Fruit fly (Drosophila melanogaster): ENCODE results near the gene CG10026.

The CG10026 gene

DNA sequence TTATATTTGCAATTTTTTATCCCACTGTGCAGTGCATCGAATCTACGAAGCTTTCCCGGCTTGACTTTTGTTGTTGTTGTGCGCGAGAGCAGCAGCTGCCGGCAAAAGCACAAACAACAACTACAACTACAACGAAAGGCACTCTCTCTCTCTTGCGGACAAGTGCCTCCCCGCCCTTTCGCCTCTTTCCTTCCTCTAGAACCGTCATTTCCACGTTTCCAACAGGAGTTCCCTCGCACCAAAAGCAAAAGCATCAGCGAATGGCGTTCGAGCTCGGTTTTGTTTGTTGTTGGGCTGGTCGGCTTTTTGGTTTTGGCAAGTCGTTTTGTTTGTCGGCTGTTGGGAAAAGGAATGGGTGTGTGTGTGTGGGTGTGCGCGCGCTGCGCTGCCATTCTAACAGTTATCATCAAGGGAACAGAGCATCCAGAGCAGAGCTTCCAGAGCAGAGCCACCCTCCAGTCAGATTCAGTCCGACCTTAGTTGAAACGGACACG lies 9.8 kb downstream of the CG10026 start, which contains the start of gene tj:
Gene tj, plus strand, starts transcription at position 444 of the 494 bp plus-strand sequence.
- TF ChIP-seq Myc (optimal IDR thresholded peaks at IDR 0.05), result no peak
- no peak for TF ChIP-seq fru (GFP tag; optimal IDR thresholded peaks at IDR 0.05)
- TF ChIP-seq HLH106 (tag; optimal IDR thresholded peaks at IDR 0.05), result no peak
- TF ChIP-seq OdsH (GFP tag; optimal IDR thresholded peaks at IDR 0.05), result no peak
- TF ChIP-seq Hnf4 (GFP tag; optimal IDR thresholded peaks at IDR 0.05), result no peak
- no peak for TF ChIP-seq CG9705 (GFP tag; optimal IDR thresholded peaks at IDR 0.05)
- TF ChIP-seq rgr (GFP tag; optimal IDR thresholded peaks at IDR 0.05), result no peak
- no peak for TF ChIP-seq GATAd (GFP tag; optimal IDR thresholded peaks at IDR 0.05)
- no peak for TF ChIP-seq dl (GFP tag; optimal IDR thresholded peaks at IDR 0.05; ENCODE audit: insufficient read depth in 1 of 2, partially characterized antibody in 2 of 2)
- TF ChIP-seq usp (GFP tag; optimal IDR thresholded peaks at IDR 0.05), result no peak
- TF ChIP-seq CG32264 (GFP tag; optimal IDR thresholded peaks at IDR 0.05), result no peak
- TF ChIP-seq ey (GFP tag; optimal IDR thresholded peaks at IDR 0.05), result no peak
- no peak for TF ChIP-seq jim (GFP tag; optimal IDR thresholded peaks at IDR 0.05)
- no peak for TF ChIP-seq N (GFP tag; optimal IDR thresholded peaks at IDR 0.05)
- TF ChIP-seq Sp1 (GFP tag; optimal IDR thresholded peaks at IDR 0.05), result no peak
- TF ChIP-seq Hr78 (GFP tag; optimal IDR thresholded peaks at IDR 0.05), result no peak
- no peak for TF ChIP-seq sv (GFP tag; optimal IDR thresholded peaks at IDR 0.05)
- no peak for TF ChIP-seq br (GFP tag; optimal IDR thresholded peaks at IDR 0.05)
- TF ChIP-seq sage (GFP tag; optimal IDR thresholded peaks at IDR 0.05), result no peak

- no peak for TF ChIP-seq OdsH (GFP tag; optimal IDR thresholded peaks at IDR 0.05)
- no peak for TF ChIP-seq Hr78 (GFP tag; optimal IDR thresholded peaks at IDR 0.05)
- TF ChIP-seq HLH106 (tag; optimal IDR thresholded peaks at IDR 0.05), result no peak
- TF ChIP-seq lola (GFP tag; optimal IDR thresholded peaks at IDR 0.05), result no peak
- TF ChIP-seq Myc (optimal IDR thresholded peaks at IDR 0.05), result no peak
- no peak for TF ChIP-seq Sp1 (GFP tag; optimal IDR thresholded peaks at IDR 0.05)
- TF ChIP-seq pan (optimal IDR thresholded peaks at IDR 0.05), result no peak
- no peak for TF ChIP-seq Hnf4 (GFP tag; optimal IDR thresholded peaks at IDR 0.05)
- TF ChIP-seq Dfd (GFP tag; optimal IDR thresholded peaks at IDR 0.05), result no peak
- no peak for TF ChIP-seq brk (GFP tag; optimal IDR thresholded peaks at IDR 0.05)
- TF ChIP-seq tai (GFP tag; optimal IDR thresholded peaks at IDR 0.05), result no peak
Observed at dm6 chr2L:19469090-19469489, 15.0 kb downstream of the CG10026 start.

DNA sequence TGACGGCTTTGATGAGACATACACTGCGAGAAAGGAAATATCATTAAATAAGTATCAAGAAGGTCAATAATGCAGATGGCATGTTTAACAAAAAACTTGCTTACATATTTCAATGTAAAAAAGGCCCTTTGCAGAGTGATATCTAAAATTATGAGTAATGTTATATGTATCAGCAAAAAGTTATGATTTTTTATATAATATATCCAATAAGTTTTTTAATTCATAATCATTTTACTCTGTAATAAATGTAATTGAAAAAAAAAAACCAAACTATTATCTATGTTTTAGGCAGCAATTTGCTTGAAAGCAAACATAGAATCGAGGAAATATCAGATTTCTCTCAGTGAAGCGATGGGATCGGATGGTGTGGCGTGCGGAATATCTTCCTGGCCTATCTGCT lies 15.7 kb downstream of the CG10026 start:
- TF ChIP-seq CG9705 (GFP tag; optimal IDR thresholded peaks at IDR 0.05) (no peak), Vsx2 (GFP tag; optimal IDR thresholded peaks at IDR 0.05; ENCODE audit: partially characterized antibody) (no peak), sv (GFP tag; optimal IDR thresholded peaks at IDR 0.05) (no peak), Hr78 (GFP tag; optimal IDR thresholded peaks at IDR 0.05) (no peak), tai (GFP tag; optimal IDR thresholded peaks at IDR 0.05) (no peak), fru (GFP tag; optimal IDR thresholded peaks at IDR 0.05) (no peak), sage (GFP tag; optimal IDR thresholded peaks at IDR 0.05) (no peak), dmrt93B (GFP tag; optimal IDR thresholded peaks at IDR 0.05) (no peak), dl (GFP tag; optimal IDR thresholded peaks at IDR 0.05; ENCODE audit: insufficient read depth in 1 of 2, partially characterized antibody in 2 of 2) (no peak), Rel (GFP tag; optimal IDR thresholded peaks at IDR 0.05) (no peak), Rel (tag; optimal IDR thresholded peaks at IDR 0.05) (no peak), psq (GFP tag; optimal IDR thresholded peaks at IDR 0.05) (no peak), jim (GFP tag; optimal IDR thresholded peaks at IDR 0.05) (no peak), ey (GFP tag; optimal IDR thresholded peaks at IDR 0.05) (no peak)

DNA sequence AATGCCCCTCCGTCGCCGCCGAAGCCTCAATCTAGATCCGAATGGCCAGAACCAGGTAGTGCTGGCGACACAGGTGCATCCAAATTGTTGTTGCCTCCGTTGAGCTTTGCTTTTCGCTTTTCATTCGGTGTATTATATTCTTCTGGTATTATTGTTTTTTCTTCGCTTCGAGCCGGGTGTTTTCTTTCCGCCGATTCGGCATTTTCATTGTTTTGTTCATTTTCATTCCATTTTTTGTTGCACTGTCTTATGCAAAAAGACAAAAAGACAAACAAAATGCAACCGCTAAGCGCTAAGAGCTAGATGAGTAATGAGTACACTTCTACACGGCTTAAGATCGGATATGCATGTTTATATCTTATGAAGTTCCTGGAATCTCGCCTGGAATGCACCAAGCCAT lies 18.2 kb downstream of the CG10026 start:
- TF ChIP-seq ey (GFP tag; optimal IDR thresholded peaks at IDR 0.05) (no peak), usp (GFP tag; optimal IDR thresholded peaks at IDR 0.05) (no peak), Sp1 (GFP tag; optimal IDR thresholded peaks at IDR 0.05) (no peak), CrebA (GFP tag; optimal IDR thresholded peaks at IDR 0.05; ENCODE audit: borderline replicate concordance) (no peak), dl (GFP tag; optimal IDR thresholded peaks at IDR 0.05; ENCODE audit: insufficient read depth in 1 of 2, partially characterized antibody in 2 of 2) (no peak), Jra (GFP tag; optimal IDR thresholded peaks at IDR 0.05) (no peak)

DNA sequence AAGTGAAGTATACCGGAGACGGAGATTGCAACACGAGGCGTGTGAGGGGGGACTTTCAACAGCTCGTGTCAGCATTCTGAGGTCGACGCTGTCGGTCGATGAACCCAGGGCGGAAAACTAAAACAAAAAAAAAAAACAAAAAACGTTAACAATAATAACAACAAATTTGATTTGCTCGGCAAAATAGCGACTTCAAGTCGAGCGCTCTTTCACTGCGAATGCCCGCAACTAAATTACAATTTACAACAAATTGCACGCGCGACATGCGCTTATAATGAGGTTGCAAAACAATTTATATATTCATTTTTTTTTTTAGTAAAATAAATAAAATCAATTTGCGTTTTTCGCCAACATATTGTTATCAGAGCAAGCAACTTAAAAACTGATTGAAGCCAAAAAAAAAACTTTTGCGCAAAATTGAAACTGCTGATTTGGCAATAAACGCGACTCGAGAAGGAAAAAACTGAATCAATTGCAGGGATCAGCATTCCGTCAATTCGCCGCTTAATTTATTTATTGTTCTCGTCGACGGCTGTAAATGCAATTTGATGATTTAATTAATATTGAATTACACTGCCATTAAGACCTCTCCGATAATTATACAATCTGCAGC lies 19.4 kb downstream of the CG10026 start:
- TF ChIP-seq OdsH (GFP tag; optimal IDR thresholded peaks at IDR 0.05) (no peak), Dif (GFP tag; optimal IDR thresholded peaks at IDR 0.05; ENCODE audit: partially characterized antibody) (no peak), fru (GFP tag; optimal IDR thresholded peaks at IDR 0.05) (no peak), sv (GFP tag; optimal IDR thresholded peaks at IDR 0.05) (no peak), CrebA (GFP tag; optimal IDR thresholded peaks at IDR 0.05; ENCODE audit: borderline replicate concordance) (no peak)
